Worm (Caenorhabditis elegans) whole organism, midembryonic: Measurements from ENCODE around the gene prp-39.

ENCODE experiments used
- T22C8.4 ChIP-seq: fragments of 200-800 bp; sonication (Bioruptor generic); IDR thresholded peaks from 2 replicates; pipeline ENCODE4 v1.3.6; 2022; ENCODE audit warnings: missing genetic modification characterization, missing compliant biosample characterization
- cog-1 ChIP-seq: sonication (generic microtip); optimal IDR thresholded peaks from 2 replicates; lab custom pipeline; 2016; ENCODE audit warnings: missing genetic modification characterization, missing compliant biosample characterization
- flt-1 ChIP-seq: fragments of 200-800 bp; sonication (Bioruptor generic); IDR thresholded peaks from 2 replicates; pipeline ENCODE4 v1.3.6; 2022; ENCODE audit warnings: missing genetic modification characterization, missing compliant biosample characterization
- med-1 ChIP-seq: sonication (generic microtip); optimal IDR thresholded peaks from 2 replicates; lab custom pipeline; 2017; ENCODE audit warnings: missing genetic modification characterization, mild to moderate bottlenecking, missing compliant biosample characterization, antibody characterized with exemption, missing genetic modification reagents; ENCODE audit not compliant: insufficient read depth
- ref-1 ChIP-seq: fragments of 200-800 bp; sonication (Bioruptor generic); conservative IDR thresholded peaks from 2 replicates; pipeline ENCODE4 v1.3.6; 2022; ENCODE audit warnings: missing genetic modification reagents, missing genetic modification characterization, missing compliant biosample characterization
- tab-1 ChIP-seq: fragments of 200-800 bp; sonication (Bioruptor generic); IDR thresholded peaks from 2 replicates; pipeline ENCODE4 v1.3.6; 2022; ENCODE audit warnings: missing genetic modification characterization, missing compliant biosample characterization
- ztf-29 ChIP-seq: fragments of 200-800 bp; sonication (Bioruptor generic); IDR thresholded peaks from 2 replicates; pipeline ENCODE4 v1.3.6; 2022; ENCODE audit warnings: missing genetic modification reagents, missing genetic modification characterization, missing compliant biosample characterization

DNA sequence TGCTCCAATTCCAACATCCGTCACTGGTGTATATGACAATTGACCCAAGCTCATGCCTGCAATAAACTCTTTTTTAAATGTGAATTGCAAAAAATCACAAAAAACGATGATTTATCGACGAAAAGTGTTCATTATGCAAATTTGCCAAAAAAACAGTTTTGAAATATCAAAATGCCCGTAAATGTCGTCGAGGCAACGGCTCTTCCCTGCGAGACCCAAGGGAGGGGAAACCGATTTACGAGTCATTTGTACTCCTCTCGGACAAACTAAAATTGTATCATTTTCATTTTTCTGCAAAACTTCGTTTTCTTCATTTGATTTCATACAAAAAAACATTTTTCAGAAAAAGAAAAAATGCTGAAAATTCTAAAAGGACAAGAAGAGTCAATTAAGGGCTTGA, 2.1 kb upstream of the prp-39 start, which contains the start of the genes hmgs-1 and F25B4.4:
- TF ChIP-seq cog-1 (tag; lab: Kevin White, UChicago) (peak; percentile 39), T22C8.4 (no peak), ref-1 (no peak), flt-1 (GFP tag; lab: Robert Waterston, UW) (0 out of 2 replicates have a peak, but pooled peaks have one; percentile 27), med-1 (no peak), tab-1 (GFP tag; lab: Robert Waterston, UW) (no peak), ztf-29 (GFP tag; lab: Robert Waterston, UW) (no peak)
